Worm (Caenorhabditis elegans) whole organism, L3 larva: ENCODE data around the gene frpr-4.

Source experiments
- R02D3.7 ChIP-seq: fragments of 150-350 bp; optimal IDR thresholded peaks from 2 replicates; lab custom pipeline; 2014; ENCODE audit warnings: missing biosample characterization, missing genetic modification characterization
- ZK546.5 ChIP-seq: sonication (generic microtip); optimal IDR thresholded peaks from 2 replicates; lab custom pipeline; 2017; ENCODE audit warnings: missing biosample characterization, missing genetic modification characterization
- aly-2 ChIP-seq: fragments of 150-350 bp; optimal IDR thresholded peaks from 2 replicates; lab custom pipeline; 2014; ENCODE audit warnings: missing biosample characterization, missing genetic modification characterization
- ama-1 ChIP-seq: fragments of 150-350 bp; optimal IDR thresholded peaks from 2 replicates; lab custom pipeline; 2018
- ceh-16 ChIP-seq: sonication (generic microtip); optimal IDR thresholded peaks from 2 replicates; lab custom pipeline; 2017; ENCODE audit warnings: missing biosample characterization, missing genetic modification characterization
- ceh-28 ChIP-seq: fragments of 150-350 bp; optimal IDR thresholded peaks from 2 replicates; lab custom pipeline; 2014; ENCODE audit warnings: missing biosample characterization, missing genetic modification reagents, missing genetic modification characterization
- ceh-82 ChIP-seq: fragments of 150-350 bp; optimal IDR thresholded peaks from 2 replicates; lab custom pipeline; 2014; ENCODE audit warnings: missing biosample characterization, missing genetic modification characterization
- egl-27 ChIP-seq: sonication (generic microtip); optimal IDR thresholded peaks from 4 replicates; lab custom pipeline; 2017; ENCODE audit warnings: missing biosample characterization, missing genetic modification reagents, missing genetic modification characterization
- egl-5 ChIP-seq: fragments of 150-350 bp; optimal IDR thresholded peaks from 2 replicates; lab custom pipeline; 2017; ENCODE audit warnings: missing biosample characterization, missing genetic modification reagents, missing genetic modification characterization, inconsistent platforms
- elt-1 ChIP-seq: fragments of 150-350 bp; optimal IDR thresholded peaks from 2 replicates; lab custom pipeline; 2014; ENCODE audit warnings: missing biosample characterization, missing genetic modification characterization
- elt-2 ChIP-seq: sonication (generic microtip); optimal IDR thresholded peaks from 2 replicates; lab custom pipeline; 2016; ENCODE audit warnings: missing genetic modification reagents, mild to moderate bottlenecking, missing genetic modification characterization, missing compliant biosample characterization
- elt-3 ChIP-seq, 3 experiments: fragments of 150-350 bp in 1 of 3; sonication (generic microtip) in 2 of 3; optimal IDR thresholded peaks; 2 replicates in 2 of 3; 4 replicates in 1 of 3; lab custom pipeline; 2014 to 2017; ENCODE audit warnings: missing biosample characterization in 3 of 3, missing genetic modification characterization in 3 of 3
- eor-1 ChIP-seq, 2 experiments: fragments of 150-350 bp; optimal IDR thresholded peaks; 2 replicates each; lab custom pipeline; 2014 to 2018; ENCODE audit warnings: missing biosample characterization in 2 of 2, missing genetic modification characterization in 2 of 2
- fkh-10 ChIP-seq: sonication (generic microtip); optimal IDR thresholded peaks from 2 replicates; lab custom pipeline; 2017; ENCODE audit warnings: missing biosample characterization, missing genetic modification reagents, missing genetic modification characterization
- fkh-2 ChIP-seq: fragments of 150-350 bp; optimal IDR thresholded peaks from 2 replicates; lab custom pipeline; 2014; ENCODE audit warnings: missing biosample characterization, missing genetic modification reagents, missing genetic modification characterization
- hmg-11 ChIP-seq: sonication (generic microtip); optimal IDR thresholded peaks from 2 replicates; lab custom pipeline; 2016; ENCODE audit warnings: missing genetic modification characterization, missing compliant biosample characterization
- jun-1 ChIP-seq: fragments of 150-350 bp; optimal IDR thresholded peaks from 2 replicates; lab custom pipeline; 2014; ENCODE audit warnings: missing biosample characterization, missing genetic modification reagents, missing genetic modification characterization
- lin-15B ChIP-seq: fragments of 150-350 bp; optimal IDR thresholded peaks from 2 replicates; lab custom pipeline; 2014; ENCODE audit warnings: missing biosample characterization, missing genetic modification characterization
- lin-39 ChIP-seq: fragments of 150-350 bp; optimal IDR thresholded peaks from 2 replicates; lab custom pipeline; 2018; ENCODE audit warnings: missing biosample characterization, missing genetic modification reagents, missing genetic modification characterization
- lsy-12 ChIP-seq: sonication (generic microtip); optimal IDR thresholded peaks from 2 replicates; lab custom pipeline; 2016; ENCODE audit warnings: mild to moderate bottlenecking, missing genetic modification characterization, missing compliant biosample characterization
- mdl-1 ChIP-seq: fragments of 150-350 bp; optimal IDR thresholded peaks from 2 replicates; lab custom pipeline; 2014; ENCODE audit warnings: missing biosample characterization, missing genetic modification characterization
- mml-1 ChIP-seq: fragments of 150-350 bp; sonication (generic microtip); optimal IDR thresholded peaks from 3 replicates; lab custom pipeline; 2014; ENCODE audit warnings: missing biosample characterization, missing genetic modification characterization
- nfya-1 ChIP-seq: sonication (generic microtip); optimal IDR thresholded peaks from 2 replicates; lab custom pipeline; 2017; ENCODE audit warnings: missing genetic modification characterization, mild to moderate bottlenecking, missing compliant biosample characterization, antibody characterized with exemption, moderate library complexity; ENCODE audit not compliant: insufficient read depth
- nhr-11 ChIP-seq: fragments of 150-350 bp; optimal IDR thresholded peaks from 2 replicates; lab custom pipeline; 2014; ENCODE audit warnings: missing biosample characterization, missing genetic modification characterization
- nhr-12 ChIP-seq: fragments of 150-350 bp; optimal IDR thresholded peaks from 2 replicates; lab custom pipeline; 2014; ENCODE audit warnings: missing biosample characterization, missing genetic modification characterization
- nhr-23 ChIP-seq: fragments of 150-350 bp; optimal IDR thresholded peaks from 2 replicates; lab custom pipeline; 2014; ENCODE audit warnings: missing biosample characterization, missing genetic modification reagents, missing genetic modification characterization
- nhr-237 ChIP-seq: fragments of 150-350 bp; optimal IDR thresholded peaks from 2 replicates; lab custom pipeline; 2014; ENCODE audit warnings: missing biosample characterization, missing genetic modification characterization
- nhr-25 ChIP-seq: sonication (generic microtip); optimal IDR thresholded peaks from 2 replicates; lab custom pipeline; 2017; ENCODE audit warnings: missing biosample characterization, missing genetic modification characterization
- nhr-43 ChIP-seq: sonication (generic microtip); optimal IDR thresholded peaks from 2 replicates; lab custom pipeline; 2016; ENCODE audit warnings: mild to moderate bottlenecking, missing genetic modification characterization, missing compliant biosample characterization; ENCODE audit not compliant: poor library complexity, severe bottlenecking
- nhr-67 ChIP-seq: fragments of 150-350 bp; optimal IDR thresholded peaks from 2 replicates; lab custom pipeline; 2014; ENCODE audit warnings: missing biosample characterization, missing genetic modification characterization
- nhr-76 ChIP-seq: fragments of 150-350 bp; sonication (generic microtip); optimal IDR thresholded peaks from 5 replicates; lab custom pipeline; 2014; ENCODE audit warnings: missing biosample characterization, missing genetic modification characterization
- nhr-77 ChIP-seq: fragments of 150-350 bp; optimal IDR thresholded peaks from 2 replicates; lab custom pipeline; 2014; ENCODE audit warnings: missing biosample characterization, missing genetic modification characterization
- pha-4 ChIP-seq: fragments of 150-350 bp; optimal IDR thresholded peaks from 2 replicates; lab custom pipeline; 2014; ENCODE audit warnings: missing biosample characterization, missing genetic modification reagents, missing genetic modification characterization
- pqm-1 ChIP-seq: fragments of 150-350 bp; optimal IDR thresholded peaks from 2 replicates; lab custom pipeline; 2017; ENCODE audit warnings: missing biosample characterization, missing genetic modification characterization, inconsistent platforms
- skn-1 ChIP-seq: fragments of 150-350 bp; optimal IDR thresholded peaks from 2 replicates; lab custom pipeline; 2014; ENCODE audit warnings: missing biosample characterization, missing genetic modification characterization
- tbx-2 ChIP-seq: sonication (generic microtip); optimal IDR thresholded peaks from 2 replicates; lab custom pipeline; 2016; ENCODE audit warnings: mild to moderate bottlenecking, missing genetic modification characterization, missing compliant biosample characterization
- unc-62 ChIP-seq: fragments of 150-350 bp; sonication (generic microtip); optimal IDR thresholded peaks from 4 replicates; lab custom pipeline; 2014; ENCODE audit warnings: missing biosample characterization, missing genetic modification reagents, missing genetic modification characterization
- zag-1 ChIP-seq: fragments of 150-350 bp; optimal IDR thresholded peaks from 2 replicates; lab custom pipeline; 2014; ENCODE audit warnings: missing biosample characterization, missing genetic modification characterization
- ztf-11 ChIP-seq: fragments of 150-350 bp; optimal IDR thresholded peaks from 2 replicates; lab custom pipeline; 2014; ENCODE audit warnings: missing biosample characterization, missing genetic modification characterization
- ztf-4 ChIP-seq: fragments of 150-350 bp; optimal IDR thresholded peaks from 2 replicates; lab custom pipeline; 2014; ENCODE audit warnings: missing biosample characterization, missing genetic modification characterization

frpr-4 gene

ce11 chrII:5212675-5213074, 42.7 kb downstream of the frpr-4 start, which contains the start of gene C34F11.1:
Gene C34F11.1, plus strand, starts transcription at chrII:5212975.
- no peak for TF ChIP-seq ztf-4
- TF ChIP-seq zag-1 (tag; lab: Kevin White, UChicago) = no peak
- TF ChIP-seq nhr-76 (tag; lab: Kevin White, UChicago) = no peak
- TF ChIP-seq ama-1 (lab: Kevin White, UChicago) = no peak

DNA sequence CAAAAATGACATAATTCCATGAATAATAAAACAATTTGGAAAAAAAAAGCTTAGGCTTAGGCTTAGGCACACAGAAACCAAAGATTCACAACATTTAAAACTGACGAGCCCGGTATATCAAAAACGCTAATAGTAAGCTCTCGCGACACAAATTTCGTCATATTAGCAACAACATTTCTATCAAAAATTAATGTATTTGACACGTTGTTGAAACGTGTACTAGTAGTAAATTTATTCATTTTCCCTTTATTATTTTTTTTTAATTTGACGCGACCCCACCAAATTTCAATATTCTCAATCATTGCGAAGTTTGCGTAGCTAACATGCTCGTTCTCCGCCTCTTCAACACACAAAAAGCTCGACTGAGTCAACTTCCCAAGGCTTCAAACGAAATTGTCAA, 43.4 kb downstream of the frpr-4 start, which contains the start of gene C34F11.2:
TSS of gene C34F11.2 (plus strand) at position 301 of the 400 bp plus-strand sequence.
- TF ChIP-seq elt-3 (tag; optimal IDR thresholded peaks at IDR 0.05; lab: Kevin White, UChicago) (no peak), elt-1 (tag; lab: Kevin White, UChicago) (no peak), pha-4 (tag; lab: Kevin White, UChicago) (no peak), aly-2 (tag; lab: Kevin White, UChicago) (no peak), ceh-16 (tag; lab: Kevin White, UChicago) (no peak), hmg-11 (tag; lab: Kevin White, UChicago) (no peak), elt-2 (tag; lab: Kevin White, UChicago) (no peak), fkh-2 (no peak), mml-1 (tag; lab: Kevin White, UChicago) (no peak), pqm-1 (tag; lab: Kevin White, UChicago) (no peak), nhr-43 (tag; lab: Kevin White, UChicago) (no peak), ZK546.5 (tag; lab: Kevin White, UChicago) (no peak), lin-39 (tag; lab: Kevin White, UChicago) (no peak), nhr-67 (tag; lab: Kevin White, UChicago) (no peak), egl-5 (tag; lab: Kevin White, UChicago) (no peak), unc-62 (GFP tag; lab: Kevin White, UChicago) (no peak), lsy-12 (tag; lab: Kevin White, UChicago) (no peak), nhr-237 (no peak), egl-27 (no peak), nhr-25 (tag; lab: Kevin White, UChicago) (no peak)

- TF ChIP-seq egl-5 (tag; lab: Kevin White, UChicago) (no peak), nhr-23 (tag; lab: Kevin White, UChicago) (peak; percentile 29)
- TF ChIP-seq, all 47 proteins: peak for 1
Observed at ce11 chrII:5210830-5211229, 44.5 kb downstream of the frpr-4 start, which contains the start of gene C34F11.8. Gene C34F11.8, minus strand, starts transcription at chrII:5210964.

DNA sequence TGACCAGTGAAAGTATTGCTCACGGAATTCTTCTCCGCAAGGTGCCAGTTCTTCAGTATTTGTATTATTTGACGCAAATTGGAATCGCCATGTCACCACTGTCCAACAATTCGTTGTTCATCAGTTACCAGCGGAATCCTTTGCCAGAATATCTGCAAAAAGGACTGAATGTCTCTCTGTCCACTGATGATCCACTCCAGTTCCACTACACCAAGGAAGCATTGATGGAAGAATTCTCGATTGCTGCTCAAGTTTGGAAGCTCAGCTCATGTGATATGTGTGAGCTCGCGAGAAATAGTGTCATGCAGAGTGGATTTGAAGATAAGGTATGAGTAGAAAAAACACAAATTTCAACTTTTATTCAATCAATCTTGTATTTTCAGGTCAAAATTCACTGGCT, 46.2 kb downstream of the frpr-4 start:
- no peak for TF ChIP-seq nhr-43 (tag; lab: Kevin White, UChicago)
- TF ChIP-seq ama-1 (lab: Kevin White, UChicago) = peak; percentile 55
- no peak for TF ChIP-seq mdl-1 (tag; lab: Kevin White, UChicago)

ce11 chrII:5205286-5205685, 50.0 kb downstream of the frpr-4 start:
- TF ChIP-seq ceh-82 = no peak
- peak; percentile 39 for TF ChIP-seq elt-2 (tag; lab: Kevin White, UChicago)
- no peak for TF ChIP-seq nfya-1 (tag; lab: Kevin White, UChicago)
- TF ChIP-seq mml-1 (tag; lab: Kevin White, UChicago) = no peak
- TF ChIP-seq nhr-11 = no peak
- no peak for TF ChIP-seq tbx-2 (tag; lab: Kevin White, UChicago)
- TF ChIP-seq ceh-28 (tag; lab: Kevin White, UChicago) = no peak

DNA sequence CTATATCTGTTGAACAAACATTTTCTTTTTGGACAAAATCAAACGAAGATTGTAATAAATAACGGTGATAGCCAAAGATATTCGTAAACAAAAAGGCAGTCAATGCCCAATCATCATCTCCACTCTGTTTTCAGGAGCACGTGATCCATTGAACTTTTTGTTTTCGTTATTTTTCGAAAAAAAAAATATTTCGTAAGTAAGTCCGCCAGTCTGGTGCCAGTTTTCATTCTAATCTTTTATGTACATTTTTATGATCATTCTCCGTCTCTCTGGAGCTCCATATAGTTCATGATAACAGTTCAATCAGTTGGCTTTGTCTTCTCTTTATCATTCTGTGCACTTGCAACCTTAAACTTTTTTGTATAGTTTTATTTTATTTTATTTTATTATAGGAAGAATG, 52.4 kb downstream of the frpr-4 start, which contains the start of gene ampd-1:
TSS of gene ampd-1 (plus strand) at position 393 of the 400 bp plus-strand sequence.
- TF ChIP-seq pha-4 (tag; lab: Kevin White, UChicago) (peak; percentile 38), nhr-237 (no peak), skn-1 (tag; lab: Kevin White, UChicago) (peak; percentile 8), eor-1 (tag; optimal IDR thresholded peaks at IDR 0.05; lab: Kevin White, UChicago) (no peak), R02D3.7 (tag; lab: Kevin White, UChicago) (no peak), ama-1 (lab: Kevin White, UChicago) (no peak), hmg-11 (tag; lab: Kevin White, UChicago) (no peak), lsy-12 (tag; lab: Kevin White, UChicago) (no peak), nhr-43 (tag; lab: Kevin White, UChicago) (no peak), ceh-82 (no peak), jun-1 (no peak), nhr-77 (tag; lab: Kevin White, UChicago) (no peak), nhr-11 (no peak), fkh-10 (GFP tag; lab: Kevin White, UChicago) (no peak), mml-1 (tag; lab: Kevin White, UChicago) (no peak), unc-62 (GFP tag; lab: Kevin White, UChicago) (no peak), ztf-4 (no peak), nfya-1 (tag; lab: Kevin White, UChicago) (peak; percentile 38), elt-2 (tag; lab: Kevin White, UChicago) (peak; percentile 95), pqm-1 (tag; lab: Kevin White, UChicago) (peak; percentile 68), ZK546.5 (tag; lab: Kevin White, UChicago) (no peak), egl-5 (tag; lab: Kevin White, UChicago) (no peak), nhr-25 (tag; lab: Kevin White, UChicago) (no peak), nhr-12 (tag; lab: Kevin White, UChicago) (no peak), lin-15B (no peak), mdl-1 (tag; lab: Kevin White, UChicago) (no peak), ztf-11 (tag; lab: Kevin White, UChicago) (no peak), elt-3 (tag; optimal IDR thresholded peaks at IDR 0.05; lab: Kevin White, UChicago) (no peak), nhr-76 (tag; lab: Kevin White, UChicago) (no peak)
